Worm (Caenorhabditis elegans): Measurements from ENCODE around the gene mpk-2.

DNA sequence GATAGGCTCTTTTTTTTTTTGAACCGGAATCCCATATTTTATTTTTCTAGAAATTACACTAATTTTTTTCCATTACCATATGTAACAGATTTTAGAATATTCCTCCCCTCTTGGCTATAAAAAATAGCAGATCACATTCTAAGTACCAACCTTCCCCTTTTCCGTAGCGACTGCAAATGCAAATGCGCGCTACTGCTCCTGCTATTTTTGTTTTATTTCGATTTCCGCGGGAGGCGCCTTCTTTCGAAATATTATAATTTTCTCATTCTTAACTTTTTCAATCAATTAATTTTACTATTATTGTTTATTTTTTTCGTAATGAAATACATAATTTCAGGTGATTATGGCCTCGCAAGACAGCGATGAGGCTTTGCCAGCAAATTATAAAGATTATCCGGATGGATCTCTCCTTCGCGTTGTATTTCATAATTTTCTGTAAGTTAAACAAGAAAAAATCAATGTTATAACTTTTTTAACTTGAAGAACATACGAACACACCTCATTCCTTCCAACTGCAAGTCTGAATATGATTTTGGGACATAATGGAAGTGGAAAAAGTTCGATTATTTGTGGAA lies 42.0 kb upstream of the mpk-2 start, which contains the start of gene smc-5:
- no peak for TF ChIP-seq B0310.2 (tag; optimal IDR thresholded peaks at IDR 0.05)
- TF ChIP-seq flt-1 (GFP tag; IDR thresholded peaks at IDR 0.05), result no peak
- TF ChIP-seq aly-1 (tag; optimal IDR thresholded peaks at IDR 0.05), result no peak
- no peak for TF ChIP-seq ama-1 (optimal IDR thresholded peaks at IDR 0.05)
- TF ChIP-seq ets-7 (tag; optimal IDR thresholded peaks at IDR 0.05), result no peak
- TF ChIP-seq ceh-13 (GFP tag; optimal IDR thresholded peaks at IDR 0.05), result no peak
- no peak for TF ChIP-seq ceh-36 (tag; optimal IDR thresholded peaks at IDR 0.05)
- peak; percentile 43 for TF ChIP-seq F13C5.2 (tag; optimal IDR thresholded peaks at IDR 0.05)
